Fruit fly (Drosophila melanogaster) whole organism, wandering third instar larva: ENCODE results near the gene sosie.
A peak's percentile ranks its signal among the peaks of the same experiment; 100 is the strongest.

Experiments
- Abd-B ChIP-seq: fragments of >200 bp; optimal IDR thresholded peaks from 2 replicates; lab custom pipeline; 2017; ENCODE audit warnings: missing biosample characterization, missing genetic modification characterization
- CG32264 ChIP-seq: fragments of 200-800 bp; sonication (Bioruptor generic); optimal IDR thresholded peaks from 2 replicates; lab custom pipeline; 2016; ENCODE audit warnings: missing biosample characterization, missing genetic modification characterization
- CG9705 ChIP-seq: fragments of 200-800 bp; sonication (Bioruptor generic); optimal IDR thresholded peaks from 2 replicates; lab custom pipeline; 2018; ENCODE audit warnings: missing biosample characterization, mild to moderate bottlenecking, missing genetic modification characterization
- CrebA ChIP-seq: fragments of 200-800 bp; sonication (Bioruptor generic); optimal IDR thresholded peaks from 2 replicates; lab custom pipeline; 2016; ENCODE audit warnings: missing biosample characterization, mild to moderate bottlenecking, missing genetic modification characterization, borderline replicate concordance
- Dfd ChIP-seq: fragments of >200 bp; optimal IDR thresholded peaks from 2 replicates; lab custom pipeline; 2017; ENCODE audit warnings: missing biosample characterization, missing genetic modification characterization
- Dif ChIP-seq: fragments of 200-275, 200-300 bp; sonication (Bioruptor generic); optimal IDR thresholded peaks from 2 replicates; lab custom pipeline; 2018; ENCODE audit warnings: missing biosample characterization, missing genetic modification characterization; ENCODE audit not compliant: partially characterized antibody
- GATAd ChIP-seq: sonication (Bioruptor generic); optimal IDR thresholded peaks from 2 replicates; lab custom pipeline; 2016; ENCODE audit warnings: missing biosample characterization, missing genetic modification characterization
- HLH106 ChIP-seq: fragments of 200-800 bp; optimal IDR thresholded peaks from 3 replicates; lab custom pipeline; 2019; ENCODE audit warnings: missing biosample characterization, mild to moderate bottlenecking, missing genetic modification characterization, moderate library complexity
- Hnf4 ChIP-seq: fragments of 200-800 bp; sonication (Bioruptor generic); optimal IDR thresholded peaks from 2 replicates; lab custom pipeline; 2016; ENCODE audit warnings: missing biosample characterization, mild to moderate bottlenecking, missing genetic modification characterization
- Hr78 ChIP-seq: fragments of >200 bp; optimal IDR thresholded peaks from 2 replicates; lab custom pipeline; 2017; ENCODE audit warnings: missing biosample characterization, missing genetic modification characterization
- Hr83 ChIP-seq: fragments of 200-300 bp; sonication (Bioruptor generic); optimal IDR thresholded peaks from 2 replicates; lab custom pipeline; 2016; ENCODE audit warnings: missing biosample characterization, mild to moderate bottlenecking, missing genetic modification characterization, moderate library complexity; ENCODE audit not compliant: poor library complexity, severe bottlenecking
- Jra ChIP-seq: sonication (Bioruptor generic); optimal IDR thresholded peaks from 2 replicates; lab custom pipeline; 2016; ENCODE audit warnings: missing biosample characterization, missing genetic modification characterization
- Mio ChIP-seq: sonication (Bioruptor generic); optimal IDR thresholded peaks from 2 replicates; lab custom pipeline; 2016; ENCODE audit warnings: missing biosample characterization, missing genetic modification characterization
- Myc ChIP-seq: fragments of >200 bp; optimal IDR thresholded peaks from 2 replicates; lab custom pipeline; 2017
- N ChIP-seq: fragments of >200 bp; optimal IDR thresholded peaks from 2 replicates; lab custom pipeline; 2018; ENCODE audit warnings: missing biosample characterization, missing external identifiers, missing genetic modification characterization
- OdsH ChIP-seq: fragments of 200-800 bp; sonication (Bioruptor generic); optimal IDR thresholded peaks from 2 replicates; lab custom pipeline; 2016; ENCODE audit warnings: missing biosample characterization, mild to moderate bottlenecking, missing genetic modification characterization
- Rel ChIP-seq, 2 experiments: fragments of 200-800 bp; sonication (Bioruptor generic) in 1 of 2; optimal IDR thresholded peaks; 2 replicates in 1 of 2; 3 replicates in 1 of 2; lab custom pipeline; 2016 to 2019; ENCODE audit warnings: mild to moderate bottlenecking in 2 of 2, missing biosample characterization in 2 of 2, missing genetic modification characterization in 2 of 2, moderate library complexity in 1 of 2
- Sp1 ChIP-seq: fragments of 200-800 bp; sonication (Bioruptor generic); optimal IDR thresholded peaks from 3 replicates; lab custom pipeline; 2019; ENCODE audit warnings: missing biosample characterization, mild to moderate bottlenecking, missing genetic modification characterization, moderate library complexity
- Vsx2 ChIP-seq: fragments of 200-300, 225-300 bp; sonication (Bioruptor generic); optimal IDR thresholded peaks from 2 replicates; lab custom pipeline; 2018; ENCODE audit warnings: missing biosample characterization, missing genetic modification characterization; ENCODE audit not compliant: partially characterized antibody
- br ChIP-seq: fragments of 200-800 bp; sonication (Bioruptor generic); optimal IDR thresholded peaks from 2 replicates; lab custom pipeline; 2016; ENCODE audit warnings: missing biosample characterization, missing genetic modification characterization
- brk ChIP-seq: fragments of 200-800 bp; sonication (Bioruptor generic); optimal IDR thresholded peaks from 2 replicates; lab custom pipeline; 2016; ENCODE audit warnings: missing biosample characterization, mild to moderate bottlenecking, missing genetic modification characterization
- dl ChIP-seq, 2 experiments: fragments of 175-275, 200-275 bp in 1 of 2; fragments of 200-275 bp in 1 of 2; sonication (Bioruptor generic); optimal IDR thresholded peaks; lab custom pipeline; 2018; ENCODE audit warnings: mild to moderate bottlenecking in 2 of 2, missing biosample characterization in 2 of 2, missing genetic modification characterization in 2 of 2, moderate library complexity in 2 of 2; ENCODE audit not compliant: partially characterized antibody in 2 of 2, insufficient read depth in 1 of 2
- dmrt93B ChIP-seq: fragments of 200-800 bp; sonication (Bioruptor generic); optimal IDR thresholded peaks from 2 replicates; lab custom pipeline; 2018; ENCODE audit warnings: missing biosample characterization, mild to moderate bottlenecking, missing genetic modification characterization
- dsf ChIP-seq: sonication (Bioruptor generic); optimal IDR thresholded peaks from 2 replicates; lab custom pipeline; 2016; ENCODE audit warnings: missing biosample characterization, missing genetic modification characterization, borderline replicate concordance
- ey ChIP-seq: fragments of 200-800 bp; sonication (Bioruptor generic); optimal IDR thresholded peaks from 2 replicates; lab custom pipeline; 2016; ENCODE audit warnings: missing biosample characterization, missing genetic modification characterization
- foxo ChIP-seq, 2 experiments: fragments of 200-800 bp; sonication (Bioruptor generic); optimal IDR thresholded peaks; 2 replicates in 1 of 2; 3 replicates in 1 of 2; lab custom pipeline; 2016 to 2017; ENCODE audit warnings: missing biosample characterization in 2 of 2, missing genetic modification characterization in 2 of 2
- fru ChIP-seq: fragments of 200-800 bp; sonication (Bioruptor generic); optimal IDR thresholded peaks from 3 replicates; lab custom pipeline; 2016; ENCODE audit warnings: missing biosample characterization, mild to moderate bottlenecking, missing genetic modification characterization
- h ChIP-seq: fragments of 200-800 bp; sonication (Bioruptor generic); optimal IDR thresholded peaks from 3 replicates; lab custom pipeline; 2016; ENCODE audit warnings: missing biosample characterization, mild to moderate bottlenecking, missing genetic modification characterization
- jim ChIP-seq: fragments of 175-275, 200-325 bp; sonication (Bioruptor generic); optimal IDR thresholded peaks from 2 replicates; lab custom pipeline; 2016; ENCODE audit warnings: missing biosample characterization, mild to moderate bottlenecking, missing genetic modification characterization
- lola ChIP-seq: fragments of >200 bp; optimal IDR thresholded peaks from 2 replicates; lab custom pipeline; 2017; ENCODE audit warnings: missing biosample characterization, missing genetic modification characterization
- pan ChIP-seq: fragments of >200 bp; optimal IDR thresholded peaks from 2 replicates; lab custom pipeline; 2017
- psq ChIP-seq: fragments of 200-800 bp; sonication (Bioruptor generic); optimal IDR thresholded peaks from 3 replicates; lab custom pipeline; 2017; ENCODE audit warnings: missing biosample characterization, mild to moderate bottlenecking, missing genetic modification characterization, moderate library complexity
- rgr ChIP-seq: fragments of 200-800 bp; sonication (Bioruptor generic); optimal IDR thresholded peaks from 3 replicates; lab custom pipeline; 2016; ENCODE audit warnings: missing biosample characterization, mild to moderate bottlenecking, missing genetic modification characterization
- sage ChIP-seq: fragments of 200-800 bp; sonication (Bioruptor generic); optimal IDR thresholded peaks from 2 replicates; lab custom pipeline; 2016; ENCODE audit warnings: missing biosample characterization, mild to moderate bottlenecking, missing genetic modification characterization
- sv ChIP-seq: fragments of 200-800 bp; sonication (Bioruptor generic); optimal IDR thresholded peaks from 3 replicates; lab custom pipeline; 2016; ENCODE audit warnings: missing biosample characterization, missing genetic modification characterization
- tai ChIP-seq: sonication (Bioruptor generic); optimal IDR thresholded peaks from 2 replicates; lab custom pipeline; 2016; ENCODE audit warnings: missing biosample characterization, missing genetic modification characterization
- usp ChIP-seq: fragments of >200 bp; optimal IDR thresholded peaks from 2 replicates; lab custom pipeline; 2017; ENCODE audit warnings: missing biosample characterization, missing genetic modification characterization
- woc ChIP-seq: sonication (Bioruptor generic); optimal IDR thresholded peaks from 2 replicates; lab custom pipeline; 2016; ENCODE audit warnings: missing biosample characterization, mild to moderate bottlenecking, missing genetic modification characterization

The sosie gene

DNA sequence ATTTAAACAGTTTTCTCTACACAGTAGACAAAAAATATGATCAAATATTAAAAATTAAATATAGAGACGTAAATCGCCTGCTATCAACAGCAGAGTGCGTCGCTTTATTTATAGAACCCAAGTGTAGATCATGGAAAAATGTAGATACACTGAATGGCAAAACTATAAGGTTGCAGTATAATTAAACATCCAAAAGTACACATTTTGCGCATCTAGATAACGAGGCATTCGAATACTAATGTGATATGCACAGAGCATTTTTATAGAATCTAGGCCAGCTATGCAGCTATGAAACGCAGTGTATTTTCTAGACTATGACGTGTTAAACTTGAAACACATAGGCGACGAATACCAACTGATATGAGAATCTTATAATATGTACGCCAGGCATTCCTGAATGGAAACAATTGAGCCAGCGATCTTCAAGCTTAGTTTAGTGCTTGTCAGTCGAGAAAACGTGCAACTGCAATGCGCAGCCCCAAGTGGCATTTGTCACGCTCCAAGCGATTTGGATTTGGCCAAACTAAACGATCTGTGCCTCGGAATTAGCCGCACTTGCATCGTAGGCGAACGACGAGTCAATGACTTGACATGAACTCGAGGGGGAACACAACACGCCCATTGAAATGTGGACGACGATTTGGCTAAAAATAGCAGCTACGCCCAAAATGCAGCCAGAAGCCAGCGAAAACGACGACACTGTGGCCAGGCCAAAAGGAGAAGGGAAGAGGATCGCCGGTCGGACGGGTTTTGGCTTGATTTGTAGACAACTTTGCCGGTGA, 22.7 kb upstream of the sosie start:
- TF ChIP-seq foxo (GFP tag; optimal IDR thresholded peaks at IDR 0.05; lab: Kevin White, UChicago) (peak; percentile 87 to 95), CG32264 (peak; percentile 83), Sp1 (GFP tag; lab: Kevin White, UChicago) (peak; percentile 89), Hr83 (GFP tag; lab: Kevin White, UChicago) (peak; percentile 58), N (GFP tag; lab: Kevin White, UChicago) (no peak), CG9705 (peak; percentile 41), sv (GFP tag; lab: Kevin White, UChicago) (peak; percentile 88), dsf (peak; percentile 61), br (peak; percentile 94), rgr (GFP tag; lab: Kevin White, UChicago) (peak; percentile 96), Abd-B (GFP tag; lab: Kevin White, UChicago) (no peak), brk (peak; percentile 74), usp (GFP tag; lab: Kevin White, UChicago) (no peak), sage (GFP tag; lab: Kevin White, UChicago) (peak; percentile 58), fru (peak; percentile 95), GATAd (GFP tag; lab: Kevin White, UChicago) (peak; percentile 78), Rel (GFP tag; optimal IDR thresholded peaks at IDR 0.05; lab: Kevin White, UChicago) (peak; percentile 4), Rel (tag; optimal IDR thresholded peaks at IDR 0.05; lab: Kevin White, UChicago) (peak; percentile 65), Jra (GFP tag; lab: Kevin White, UChicago) (peak; percentile 92), dmrt93B (GFP tag; lab: Kevin White, UChicago) (peak; percentile 81), woc (GFP tag; lab: Kevin White, UChicago) (peak; percentile 73), pan (lab: Kevin White, UChicago) (no peak), dl (GFP tag; optimal IDR thresholded peaks at IDR 0.05; lab: Kevin White, UChicago; ENCODE audit: insufficient read depth in 1 of 2, partially characterized antibody in 2 of 2) (no peak), Hr78 (GFP tag; lab: Kevin White, UChicago) (no peak), OdsH (peak; percentile 94), Vsx2 (GFP tag; lab: Kevin White, UChicago) (no peak), jim (GFP tag; lab: Kevin White, UChicago) (no peak), Dfd (GFP tag; lab: Kevin White, UChicago) (no peak), tai (peak; percentile 91), Mio (peak; percentile 66), Myc (no peak), h (peak; percentile 97), ey (GFP tag; lab: Kevin White, UChicago) (peak; percentile 96), CrebA (no peak), lola (GFP tag; lab: Kevin White, UChicago) (no peak), Dif (GFP tag; lab: Kevin White, UChicago) (no peak), psq (GFP tag; lab: Kevin White, UChicago) (peak; percentile 85), HLH106 (tag; lab: Kevin White, UChicago) (peak; percentile 91), Hnf4 (GFP tag; lab: Kevin White, UChicago) (peak; percentile 94)

DNA sequence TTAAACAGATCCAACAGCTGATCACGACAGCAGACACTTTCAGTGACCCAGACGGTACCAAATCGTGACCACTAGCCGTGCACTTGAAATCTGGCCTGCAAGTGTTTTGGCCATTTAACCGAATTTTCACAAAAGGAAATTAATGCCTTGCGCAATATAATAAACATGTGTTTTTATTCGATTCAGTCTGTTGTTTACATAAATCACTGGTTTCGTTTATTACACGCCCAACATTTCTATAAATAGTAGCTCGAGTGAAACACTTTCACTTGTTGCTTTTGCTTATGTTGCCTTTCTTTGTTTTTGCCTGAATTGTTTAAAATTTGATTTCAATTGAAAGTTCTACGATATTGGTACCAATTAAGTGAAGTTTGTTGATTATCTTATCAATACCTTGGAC, 21.4 kb upstream of the sosie start:
- TF ChIP-seq Vsx2 (GFP tag; lab: Kevin White, UChicago) = no peak
- no peak for TF ChIP-seq woc (GFP tag; lab: Kevin White, UChicago)
- TF ChIP-seq dsf = no peak
- no peak for TF ChIP-seq OdsH
- TF ChIP-seq CG32264 = no peak
- TF ChIP-seq Sp1 (GFP tag; lab: Kevin White, UChicago) = no peak
- no peak for TF ChIP-seq dl (GFP tag; optimal IDR thresholded peaks at IDR 0.05; lab: Kevin White, UChicago; ENCODE audit: insufficient read depth in 1 of 2, partially characterized antibody in 2 of 2)
- TF ChIP-seq Hr78 (GFP tag; lab: Kevin White, UChicago) = no peak
- no peak for TF ChIP-seq Myc
- no peak for TF ChIP-seq Jra (GFP tag; lab: Kevin White, UChicago)
- TF ChIP-seq h = no peak
- no peak for TF ChIP-seq jim (GFP tag; lab: Kevin White, UChicago)
- TF ChIP-seq tai = no peak
- no peak for TF ChIP-seq CG9705
- TF ChIP-seq ey (GFP tag; lab: Kevin White, UChicago) = no peak
